Worm (Caenorhabditis elegans) whole organism, late embryonic: ENCODE data around the gene R102.11.

Experiments used
- F13H6.1 ChIP-seq: sonication (generic microtip); optimal IDR thresholded peaks from 2 replicates; lab custom pipeline; 2016; ENCODE audit warnings: missing genetic modification characterization, missing compliant biosample characterization
- ama-1 ChIP-seq: fragments of 150-350 bp; optimal IDR thresholded peaks from 2 replicates; lab custom pipeline; 2014
- dve-1 ChIP-seq: sonication (generic microtip); optimal IDR thresholded peaks from 2 replicates; lab custom pipeline; 2017; ENCODE audit warnings: antibody characterized with exemption, mild to moderate bottlenecking, missing genetic modification characterization, missing compliant biosample characterization
- ets-4 ChIP-seq: sonication (generic microtip); optimal IDR thresholded peaks from 2 replicates; lab custom pipeline; 2016; ENCODE audit warnings: missing genetic modification characterization, missing compliant biosample characterization
- lim-6 ChIP-seq: sonication (generic microtip); optimal IDR thresholded peaks from 2 replicates; lab custom pipeline; 2016; ENCODE audit warnings: missing genetic modification characterization, missing compliant biosample characterization
- nhr-11 ChIP-seq: fragments of 150-350 bp; optimal IDR thresholded peaks from 2 replicates; lab custom pipeline; 2014; ENCODE audit warnings: missing biosample characterization, missing genetic modification characterization
- pag-3 ChIP-seq: sonication (generic microtip); optimal IDR thresholded peaks from 2 replicates; lab custom pipeline; 2016; ENCODE audit warnings: missing compliant biosample characterization, missing genetic modification characterization, borderline replicate concordance
- rnt-1 ChIP-seq: sonication (generic microtip); optimal IDR thresholded peaks from 2 replicates; lab custom pipeline; 2016; ENCODE audit warnings: missing genetic modification characterization, missing compliant biosample characterization
- sox-2 ChIP-seq: fragments of 200-800 bp; sonication (Bioruptor generic); IDR thresholded peaks from 2 replicates; pipeline ENCODE4 v1.3.6; 2022; ENCODE audit warnings: missing genetic modification reagents, missing genetic modification characterization, missing compliant biosample characterization
- ttx-3 ChIP-seq: sonication (generic microtip); optimal IDR thresholded peaks from 2 replicates; lab custom pipeline; 2016; ENCODE audit warnings: missing genetic modification reagents, missing genetic modification characterization, missing compliant biosample characterization

DNA sequence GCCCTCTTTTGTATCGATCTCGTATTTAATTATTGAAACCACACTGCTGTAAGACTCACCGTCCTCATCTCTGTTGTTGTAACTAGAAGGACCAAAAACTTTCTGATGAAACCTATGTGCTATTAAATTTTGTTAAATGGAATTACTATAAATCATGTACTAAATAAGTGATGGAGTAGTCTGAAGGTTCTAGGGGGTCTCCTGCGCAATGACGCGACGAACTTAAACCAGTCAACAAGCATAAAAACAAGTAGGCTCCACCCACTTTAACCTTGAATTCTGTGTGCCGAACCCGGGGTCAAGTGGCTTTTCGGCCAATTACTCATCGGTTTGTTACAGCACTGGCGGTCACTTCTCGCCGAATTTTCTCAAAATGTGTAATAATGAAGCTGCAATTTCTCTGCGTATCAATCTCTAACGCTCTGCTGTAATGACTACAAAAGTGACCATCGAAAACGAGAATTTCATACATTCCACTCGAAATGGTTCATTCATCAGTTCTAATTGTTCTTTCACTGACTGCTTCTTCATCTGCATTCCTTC, 37.5 kb upstream of the R102.11 start, which contains the start of gene grl-21:
- no peak for TF ChIP-seq nhr-11
- TF ChIP-seq sox-2: no peak
- no peak for TF ChIP-seq lim-6 (tag; lab: Kevin White, UChicago)
- TF ChIP-seq dve-1: no peak
- no peak for TF ChIP-seq F13H6.1
- TF ChIP-seq rnt-1 (tag; lab: Kevin White, UChicago): no peak
- no peak for TF ChIP-seq pag-3 (tag; lab: Kevin White, UChicago)
- no peak for TF ChIP-seq ttx-3 (tag; lab: Kevin White, UChicago)
- TF ChIP-seq ama-1 (lab: Kevin White, UChicago): no peak
- no peak for TF ChIP-seq ets-4 (tag; lab: Kevin White, UChicago)
